Worm (Caenorhabditis elegans): ENCODE results near the gene BE10.3.

The BE10.3 gene

DNA sequence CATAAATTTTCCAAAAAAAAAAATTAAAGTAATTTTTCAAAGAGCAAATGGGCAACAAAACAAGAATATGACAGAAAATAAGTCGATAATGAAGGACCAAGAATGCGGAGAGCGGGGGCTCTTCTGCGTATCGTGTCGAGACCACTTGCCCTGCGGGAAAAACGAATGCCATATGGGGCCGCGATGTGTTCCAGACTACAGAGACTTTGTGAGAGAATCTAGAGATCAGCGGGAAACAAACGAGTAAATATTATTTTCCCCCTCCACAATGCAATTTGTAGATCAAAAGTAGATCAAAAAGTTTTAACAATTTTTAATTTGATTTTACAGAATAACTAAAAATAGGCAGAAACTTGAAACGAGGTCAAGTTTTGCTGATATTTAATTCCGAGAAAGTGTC lies 32.4 kb downstream of the BE10.3 start:
- TF ChIP-seq ceh-36 (tag; optimal IDR thresholded peaks at IDR 0.05) = no peak
- no peak for TF ChIP-seq tra-4 (tag; optimal IDR thresholded peaks at IDR 0.05)
- no peak for TF ChIP-seq B0310.2 (tag; optimal IDR thresholded peaks at IDR 0.05)
- TF ChIP-seq ama-1 (optimal IDR thresholded peaks at IDR 0.05) = no peak
- no peak for TF ChIP-seq F13C5.2 (tag; optimal IDR thresholded peaks at IDR 0.05)
- no peak for TF ChIP-seq tbx-11 (GFP tag; IDR thresholded peaks at IDR 0.05)
- no peak for TF ChIP-seq hnd-1 (tag; optimal IDR thresholded peaks at IDR 0.05)
- no peak for TF ChIP-seq pes-1 (GFP tag; IDR thresholded peaks at IDR 0.05)
- TF ChIP-seq ceh-13 (GFP tag; optimal IDR thresholded peaks at IDR 0.05) = no peak
- no peak for TF ChIP-seq ets-7 (tag; optimal IDR thresholded peaks at IDR 0.05)
- TF ChIP-seq hmg-4 (GFP tag; optimal IDR thresholded peaks at IDR 0.05) = no peak
- no peak for TF ChIP-seq hmbx-1 (tag; optimal IDR thresholded peaks at IDR 0.05)
- no peak for TF ChIP-seq sea-1 (GFP tag; conservative IDR thresholded peaks at IDR 0.05)
- no peak for TF ChIP-seq flt-1 (GFP tag; IDR thresholded peaks at IDR 0.05)
- TF ChIP-seq tbx-37 (GFP tag; conservative IDR thresholded peaks at IDR 0.05) = no peak
- no peak for TF ChIP-seq scrt-1 (GFP tag; IDR thresholded peaks at IDR 0.05)
- no peak for TF ChIP-seq aly-1 (tag; optimal IDR thresholded peaks at IDR 0.05)

ce11 chrIII:12841328-12841727 lies 33.5 kb downstream of the BE10.3 start:
- TF ChIP-seq tbx-37 (GFP tag; conservative IDR thresholded peaks at IDR 0.05) = no peak
- TF ChIP-seq sea-1 (GFP tag; conservative IDR thresholded peaks at IDR 0.05) = no peak
- TF ChIP-seq scrt-1 (GFP tag; IDR thresholded peaks at IDR 0.05) = no peak

DNA sequence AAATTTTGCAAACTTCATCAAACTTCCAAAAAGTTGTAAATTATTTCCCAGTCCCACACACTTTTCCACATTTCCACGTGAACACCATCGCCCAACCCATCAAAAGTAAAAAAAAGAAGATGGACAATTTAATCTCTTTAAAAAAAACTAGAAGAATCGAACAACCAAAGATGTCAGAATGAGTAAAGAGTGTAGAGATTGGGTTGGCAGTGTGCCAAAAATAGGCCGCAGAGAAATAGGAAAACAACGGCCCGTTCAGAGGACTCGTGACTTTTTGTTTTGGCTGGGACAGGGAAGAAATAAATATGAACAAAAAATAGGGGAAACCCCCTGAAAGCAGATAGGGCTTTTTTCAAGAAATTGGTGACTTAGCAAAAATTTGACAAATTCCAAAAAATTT lies 35.0 kb downstream of the BE10.3 start:
- TF ChIP-seq flt-1 (GFP tag; IDR thresholded peaks at IDR 0.05) (no peak), scrt-1 (GFP tag; IDR thresholded peaks at IDR 0.05) (no peak), ets-7 (tag; optimal IDR thresholded peaks at IDR 0.05) (no peak), hmg-4 (GFP tag; optimal IDR thresholded peaks at IDR 0.05) (no peak), aly-1 (tag; optimal IDR thresholded peaks at IDR 0.05) (no peak), ceh-36 (tag; optimal IDR thresholded peaks at IDR 0.05) (no peak), hnd-1 (tag; optimal IDR thresholded peaks at IDR 0.05) (no peak), tra-4 (tag; optimal IDR thresholded peaks at IDR 0.05) (no peak), F13C5.2 (tag; optimal IDR thresholded peaks at IDR 0.05) (no peak)

ce11 chrIII:12847623-12848022 lies 39.8 kb downstream of the BE10.3 start:
- no peak for TF ChIP-seq tbx-37 (GFP tag; conservative IDR thresholded peaks at IDR 0.05)
- no peak for TF ChIP-seq hnd-1 (tag; optimal IDR thresholded peaks at IDR 0.05)
- no peak for TF ChIP-seq B0310.2 (tag; optimal IDR thresholded peaks at IDR 0.05)
- no peak for TF ChIP-seq tra-4 (tag; optimal IDR thresholded peaks at IDR 0.05)
- TF ChIP-seq aly-1 (tag; optimal IDR thresholded peaks at IDR 0.05) = no peak
- TF ChIP-seq tbx-11 (GFP tag; IDR thresholded peaks at IDR 0.05) = no peak
- TF ChIP-seq flt-1 (GFP tag; IDR thresholded peaks at IDR 0.05) = no peak
- TF ChIP-seq F13C5.2 (tag; optimal IDR thresholded peaks at IDR 0.05) = no peak
- no peak for TF ChIP-seq ceh-36 (tag; optimal IDR thresholded peaks at IDR 0.05)
- TF ChIP-seq ama-1 (optimal IDR thresholded peaks at IDR 0.05) = no peak
- no peak for TF ChIP-seq pes-1 (GFP tag; IDR thresholded peaks at IDR 0.05)
- no peak for TF ChIP-seq ceh-13 (GFP tag; optimal IDR thresholded peaks at IDR 0.05)
- no peak for TF ChIP-seq sea-1 (GFP tag; conservative IDR thresholded peaks at IDR 0.05)
- no peak for TF ChIP-seq hmbx-1 (tag; optimal IDR thresholded peaks at IDR 0.05)
- no peak for TF ChIP-seq ets-7 (tag; optimal IDR thresholded peaks at IDR 0.05)
- TF ChIP-seq scrt-1 (GFP tag; IDR thresholded peaks at IDR 0.05) = no peak

- TF ChIP-seq tbx-11 (GFP tag; IDR thresholded peaks at IDR 0.05) = no peak
- TF ChIP-seq scrt-1 (GFP tag; IDR thresholded peaks at IDR 0.05) = no peak
- TF ChIP-seq tra-4 (tag; optimal IDR thresholded peaks at IDR 0.05) = no peak
- TF ChIP-seq ama-1 (optimal IDR thresholded peaks at IDR 0.05) = no peak
- TF ChIP-seq sea-1 (GFP tag; conservative IDR thresholded peaks at IDR 0.05) = no peak
- TF ChIP-seq ets-7 (tag; optimal IDR thresholded peaks at IDR 0.05) = no peak
- no peak for TF ChIP-seq aly-1 (tag; optimal IDR thresholded peaks at IDR 0.05)
- no peak for TF ChIP-seq hmg-4 (GFP tag; optimal IDR thresholded peaks at IDR 0.05)
- TF ChIP-seq hnd-1 (tag; optimal IDR thresholded peaks at IDR 0.05) = no peak
- TF ChIP-seq B0310.2 (tag; optimal IDR thresholded peaks at IDR 0.05) = no peak
Observed at ce11 chrIII:12848981-12849589, 41.3 kb downstream of the BE10.3 start.

ce11 chrIII:12849691-12850090 lies 41.9 kb downstream of the BE10.3 start:
- TF ChIP-seq hnd-1 (tag; optimal IDR thresholded peaks at IDR 0.05) = no peak
- TF ChIP-seq ama-1 (optimal IDR thresholded peaks at IDR 0.05) = no peak
- TF ChIP-seq ceh-13 (GFP tag; optimal IDR thresholded peaks at IDR 0.05) = no peak
- no peak for TF ChIP-seq tra-4 (tag; optimal IDR thresholded peaks at IDR 0.05)
- no peak for TF ChIP-seq pes-1 (GFP tag; IDR thresholded peaks at IDR 0.05)
- no peak for TF ChIP-seq ceh-36 (tag; optimal IDR thresholded peaks at IDR 0.05)
- TF ChIP-seq scrt-1 (GFP tag; IDR thresholded peaks at IDR 0.05) = no peak
- TF ChIP-seq F13C5.2 (tag; optimal IDR thresholded peaks at IDR 0.05) = no peak
- no peak for TF ChIP-seq aly-1 (tag; optimal IDR thresholded peaks at IDR 0.05)
- TF ChIP-seq hmbx-1 (tag; optimal IDR thresholded peaks at IDR 0.05) = no peak
- no peak for TF ChIP-seq B0310.2 (tag; optimal IDR thresholded peaks at IDR 0.05)
- TF ChIP-seq tbx-37 (GFP tag; conservative IDR thresholded peaks at IDR 0.05) = no peak

ce11 chrIII:12851034-12851433 lies 43.2 kb downstream of the BE10.3 start:
- no peak for TF ChIP-seq ceh-36 (tag; optimal IDR thresholded peaks at IDR 0.05)
- no peak for TF ChIP-seq sea-1 (GFP tag; conservative IDR thresholded peaks at IDR 0.05)
- no peak for TF ChIP-seq tra-4 (tag; optimal IDR thresholded peaks at IDR 0.05)

DNA sequence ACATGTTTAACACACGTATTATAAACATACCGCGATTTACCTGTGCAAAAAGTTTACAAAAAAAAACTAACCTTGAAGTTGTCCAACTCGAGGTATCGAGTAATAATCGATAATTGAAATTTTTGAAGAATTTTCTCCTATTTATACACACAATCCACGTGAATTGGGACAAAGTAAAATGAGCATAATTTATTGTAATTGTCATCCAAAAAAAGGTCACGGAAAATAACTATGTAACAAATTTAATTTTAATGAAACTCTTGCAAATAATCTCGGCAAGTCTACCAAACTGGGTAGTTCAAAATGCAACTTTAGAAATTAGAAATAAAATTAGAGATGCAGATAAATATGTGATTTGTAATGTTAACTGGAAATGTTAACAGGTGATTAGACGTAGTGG lies 47.6 kb downstream of the BE10.3 start, which contains the start of gene Y37D8A.5:
Gene Y37D8A.5, minus strand, starts transcription at position 101 of the 400 bp plus-strand sequence.
- no peak for TF ChIP-seq pes-1 (GFP tag; IDR thresholded peaks at IDR 0.05)
